Worm (Caenorhabditis elegans) whole organism, L1 larva: ENCODE results near the gene F53F1.6.

ENCODE experiments used
- C04F5.9 ChIP-seq: sonication (generic microtip); optimal IDR thresholded peaks from 2 replicates; lab custom pipeline; 2016; ENCODE audit warnings: missing genetic modification characterization, missing compliant biosample characterization
- C34B4.2 ChIP-seq: sonication (generic microtip); optimal IDR thresholded peaks from 2 replicates; lab custom pipeline; 2017; ENCODE audit warnings: mild to moderate bottlenecking, missing genetic modification characterization, missing compliant biosample characterization
- alr-1 ChIP-seq: fragments of 200-800 bp; sonication (Bioruptor generic); optimal IDR thresholded peaks from 2 replicates; lab custom pipeline; 2018; ENCODE audit warnings: borderline replicate concordance, mild to moderate bottlenecking, missing genetic modification characterization, missing compliant biosample characterization
- aly-2 ChIP-seq: fragments of 150-350 bp; optimal IDR thresholded peaks from 2 replicates; lab custom pipeline; 2014; ENCODE audit warnings: missing biosample characterization, missing genetic modification characterization
- ama-1 ChIP-seq: fragments of 150-350 bp; optimal IDR thresholded peaks from 2 replicates; lab custom pipeline; 2014
- ceh-63 ChIP-seq: fragments of 200-800 bp; sonication (Bioruptor generic); optimal IDR thresholded peaks from 2 replicates; lab custom pipeline; 2018; ENCODE audit warnings: mild to moderate bottlenecking, missing genetic modification characterization, missing compliant biosample characterization
- ceh-8 ChIP-seq: fragments of 200-800 bp; sonication (Bioruptor generic); optimal IDR thresholded peaks from 2 replicates; lab custom pipeline; 2018; ENCODE audit warnings: mild to moderate bottlenecking, missing genetic modification characterization, moderate library complexity, missing compliant biosample characterization
- ceh-82 ChIP-seq, 3 experiments: fragments of 150-350 bp in 1 of 3; sonication (generic microtip) in 2 of 3; optimal IDR thresholded peaks; 2 replicates each; lab custom pipeline; 2014 to 2017; ENCODE audit warnings: missing biosample characterization in 3 of 3, missing genetic modification characterization in 3 of 3
- ceh-88 ChIP-seq: fragments of 200-800 bp; sonication (Bioruptor generic); IDR thresholded peaks from 2 replicates; pipeline ENCODE4 v1.3.6; 2022; ENCODE audit warnings: missing genetic modification characterization, missing compliant biosample characterization
- ceh-90 ChIP-seq: sonication (generic microtip); optimal IDR thresholded peaks from 2 replicates; lab custom pipeline; 2016; ENCODE audit warnings: missing genetic modification characterization, missing compliant biosample characterization
- dpl-1 ChIP-seq, 3 experiments: fragments of 150-350 bp in 2 of 3; sonication (generic microtip) in 1 of 3; optimal IDR thresholded peaks; 2 replicates each; lab custom pipeline; 2014 to 2017; ENCODE audit warnings: missing biosample characterization in 3 of 3, missing genetic modification characterization in 3 of 3, missing genetic modification reagents in 3 of 3
- dsc-1 ChIP-seq: sonication (generic microtip); optimal IDR thresholded peaks from 2 replicates; lab custom pipeline; 2016; ENCODE audit warnings: mild to moderate bottlenecking, missing genetic modification characterization, missing compliant biosample characterization
- efl-3 ChIP-seq: fragments of 200-800 bp; sonication (Bioruptor generic); optimal IDR thresholded peaks from 2 replicates; lab custom pipeline; 2018; ENCODE audit warnings: mild to moderate bottlenecking, missing genetic modification characterization, missing compliant biosample characterization
- egl-13 ChIP-seq: sonication (generic microtip); optimal IDR thresholded peaks from 2 replicates; lab custom pipeline; 2016; ENCODE audit warnings: missing genotype, missing genetic modification reagents, missing genetic modification characterization, missing compliant biosample characterization
- egl-27 ChIP-seq, 2 experiments: fragments of 150-350 bp in 1 of 2; sonication (generic microtip); optimal IDR thresholded peaks; 3 replicates each; lab custom pipeline; 2017 to 2018; ENCODE audit warnings: missing biosample characterization in 2 of 2, missing genetic modification characterization in 2 of 2, missing genetic modification reagents in 2 of 2
- elt-2 ChIP-seq: sonication (generic microtip); optimal IDR thresholded peaks from 2 replicates; lab custom pipeline; 2016; ENCODE audit warnings: missing genetic modification characterization, mild to moderate bottlenecking, inconsistent platforms, missing compliant biosample characterization, missing genetic modification reagents
- elt-3 ChIP-seq, 6 experiments: fragments of 150-350 bp in 1 of 6; sonication (generic microtip); optimal IDR thresholded peaks; 2 replicates each; lab custom pipeline; 2017 to 2018; ENCODE audit warnings: missing biosample characterization in 6 of 6, missing genetic modification characterization in 6 of 6, inconsistent platforms in 1 of 6
- ets-5 ChIP-seq: fragments of 200-800 bp; sonication (Bioruptor generic); IDR thresholded peaks from 2 replicates; pipeline ENCODE4 v1.3.6; 2022; ENCODE audit warnings: missing genetic modification characterization, missing compliant biosample characterization
- fkh-8 ChIP-seq: sonication (generic microtip); optimal IDR thresholded peaks from 2 replicates; lab custom pipeline; 2016; ENCODE audit warnings: mild to moderate bottlenecking, missing genetic modification characterization, missing compliant biosample characterization
- fos-1 ChIP-seq: fragments of 150-350 bp; optimal IDR thresholded peaks from 2 replicates; lab custom pipeline; 2014; ENCODE audit warnings: missing biosample characterization, missing genetic modification characterization
- grh-1 ChIP-seq: fragments of 200-800 bp; sonication (Bioruptor generic); IDR thresholded peaks from 2 replicates; pipeline ENCODE4 v1.3.6; 2022; ENCODE audit warnings: missing genetic modification reagents, missing genetic modification characterization, missing compliant biosample characterization
- hlh-17 ChIP-seq: fragments of 200-800 bp; sonication (Bioruptor generic); optimal IDR thresholded peaks from 2 replicates; lab custom pipeline; 2018; ENCODE audit warnings: missing genetic modification characterization, mild to moderate bottlenecking, missing compliant biosample characterization, moderate library complexity, borderline replicate concordance
- hlh-4 ChIP-seq: sonication (generic microtip); optimal IDR thresholded peaks from 2 replicates; lab custom pipeline; 2016; ENCODE audit warnings: mild to moderate bottlenecking, missing genetic modification characterization, missing compliant biosample characterization
- irx-1 ChIP-seq: sonication (generic microtip); optimal IDR thresholded peaks from 2 replicates; lab custom pipeline; 2016; ENCODE audit warnings: missing genetic modification characterization, missing compliant biosample characterization
- isw-1 ChIP-seq: fragments of 200-800 bp; sonication (Bioruptor generic); IDR thresholded peaks from 2 replicates; pipeline ENCODE4 v1.3.6; 2022; ENCODE audit warnings: missing genetic modification characterization, missing compliant biosample characterization
- lin-13 ChIP-seq: fragments of 150-350 bp; optimal IDR thresholded peaks from 2 replicates; lab custom pipeline; 2014; ENCODE audit warnings: missing biosample characterization, missing genetic modification reagents, missing genetic modification characterization
- lin-14 ChIP-seq: fragments of 200-800 bp; sonication (Bioruptor generic); optimal IDR thresholded peaks from 2 replicates; lab custom pipeline; 2018; ENCODE audit warnings: mild to moderate bottlenecking, missing genetic modification characterization, moderate library complexity, missing compliant biosample characterization
- lin-35 ChIP-seq, 2 experiments: fragments of 150-350 bp; optimal IDR thresholded peaks; 2 replicates each; lab custom pipeline; 2014; ENCODE audit warnings: missing biosample characterization in 2 of 2, missing genetic modification characterization in 2 of 2, missing genetic modification reagents in 2 of 2
- mab-9 ChIP-seq: fragments of 200-800 bp; sonication (Bioruptor generic); IDR thresholded peaks from 2 replicates; pipeline ENCODE4 v1.3.6; 2022; ENCODE audit warnings: missing genetic modification reagents, missing genetic modification characterization, missing compliant biosample characterization
- mep-1 ChIP-seq: fragments of 150-350 bp; optimal IDR thresholded peaks from 2 replicates; lab custom pipeline; 2014; ENCODE audit warnings: missing biosample characterization, missing genetic modification characterization
- nhr-12 ChIP-seq: sonication (generic microtip); optimal IDR thresholded peaks from 2 replicates; lab custom pipeline; 2017; ENCODE audit warnings: missing biosample characterization, missing genetic modification characterization
- nhr-19 ChIP-seq: fragments of 200-800 bp; sonication (Bioruptor generic); conservative IDR thresholded peaks from 2 replicates; pipeline ENCODE4 v1.3.6; 2022; ENCODE audit warnings: missing genetic modification characterization, missing compliant biosample characterization
- nhr-28 ChIP-seq: fragments of 150-350 bp; optimal IDR thresholded peaks from 2 replicates; lab custom pipeline; 2014; ENCODE audit warnings: missing biosample characterization, missing genetic modification characterization
- nhr-47 ChIP-seq: sonication (generic microtip); optimal IDR thresholded peaks from 2 replicates; lab custom pipeline; 2016; ENCODE audit warnings: mild to moderate bottlenecking, missing genetic modification characterization, moderate library complexity, missing compliant biosample characterization
- nhr-71 ChIP-seq: sonication (generic microtip); optimal IDR thresholded peaks from 2 replicates; lab custom pipeline; 2016; ENCODE audit warnings: mild to moderate bottlenecking, missing genetic modification characterization, moderate library complexity, missing compliant biosample characterization
- nhr-76 ChIP-seq: sonication (generic microtip); optimal IDR thresholded peaks from 2 replicates; lab custom pipeline; 2017; ENCODE audit warnings: missing biosample characterization, missing genetic modification characterization
- nhr-84 ChIP-seq: sonication (generic microtip); optimal IDR thresholded peaks from 2 replicates; lab custom pipeline; 2017; ENCODE audit warnings: missing biosample characterization, missing genetic modification characterization
- nhr-85 ChIP-seq: sonication (generic microtip); peaks from one replicate; lab custom pipeline; 2016; ENCODE audit warnings: missing genetic modification characterization, inconsistent platforms, missing compliant biosample characterization
- pax-3 ChIP-seq: fragments of 200-800 bp; sonication (Bioruptor generic); optimal IDR thresholded peaks from 2 replicates; lab custom pipeline; 2018; ENCODE audit warnings: mild to moderate bottlenecking, missing genetic modification characterization, moderate library complexity, missing compliant biosample characterization
- pqm-1 ChIP-seq: sonication (generic microtip); optimal IDR thresholded peaks from 3 replicates; lab custom pipeline; 2017; ENCODE audit warnings: missing biosample characterization, missing genetic modification characterization
- rnt-1 ChIP-seq: sonication (generic microtip); optimal IDR thresholded peaks from 2 replicates; lab custom pipeline; 2016; ENCODE audit warnings: mild to moderate bottlenecking, missing genetic modification characterization, moderate library complexity, missing compliant biosample characterization
- skn-1 ChIP-seq: fragments of 150-350 bp; optimal IDR thresholded peaks from 2 replicates; lab custom pipeline; 2014; ENCODE audit warnings: missing biosample characterization, missing genetic modification characterization
- snpc-4 ChIP-seq: fragments of 150-350 bp; optimal IDR thresholded peaks from 2 replicates; lab custom pipeline; 2014; ENCODE audit warnings: missing biosample characterization, missing genetic modification characterization
- snu-23 ChIP-seq: sonication (generic microtip); optimal IDR thresholded peaks from 2 replicates; lab custom pipeline; 2016; ENCODE audit warnings: missing genetic modification characterization, missing compliant biosample characterization
- sup-37 ChIP-seq: fragments of 200-800 bp; sonication (Bioruptor generic); optimal IDR thresholded peaks from 2 replicates; lab custom pipeline; 2018; ENCODE audit warnings: mild to moderate bottlenecking, missing genetic modification characterization, missing compliant biosample characterization
- tbx-2 ChIP-seq: sonication (generic microtip); optimal IDR thresholded peaks from 2 replicates; lab custom pipeline; 2016; ENCODE audit warnings: missing genetic modification characterization, missing compliant biosample characterization
- unc-62 ChIP-seq: fragments of 150-350 bp; optimal IDR thresholded peaks from 2 replicates; lab custom pipeline; 2014; ENCODE audit warnings: missing biosample characterization, missing genetic modification reagents, missing genetic modification characterization
- unc-98 ChIP-seq: fragments of 200-800 bp; sonication (Bioruptor generic); IDR thresholded peaks from 2 replicates; pipeline ENCODE4 v1.3.6; 2022; ENCODE audit warnings: missing genetic modification characterization, missing compliant biosample characterization
- vab-15 ChIP-seq: sonication (generic microtip); optimal IDR thresholded peaks from 2 replicates; lab custom pipeline; 2017; ENCODE audit warnings: missing genotype, mild to moderate bottlenecking, missing genetic modification characterization, missing compliant biosample characterization
- zag-1 ChIP-seq: fragments of 150-350 bp; optimal IDR thresholded peaks from 2 replicates; lab custom pipeline; 2014; ENCODE audit warnings: missing biosample characterization, missing genetic modification characterization
- zip-4 ChIP-seq: fragments of 200-800 bp; sonication (Bioruptor generic); optimal IDR thresholded peaks from 2 replicates; lab custom pipeline; 2018; ENCODE audit warnings: mild to moderate bottlenecking, missing genetic modification characterization, moderate library complexity, missing compliant biosample characterization
- ztf-11 ChIP-seq, 2 experiments: sonication (generic microtip); optimal IDR thresholded peaks; 2 replicates each; lab custom pipeline; 2016 to 2017; ENCODE audit warnings: missing genetic modification characterization in 2 of 2, missing biosample characterization in 1 of 2, missing compliant biosample characterization in 1 of 2
- ztf-4 ChIP-seq: fragments of 150-350 bp; optimal IDR thresholded peaks from 2 replicates; lab custom pipeline; 2014; ENCODE audit warnings: missing biosample characterization, missing genetic modification characterization

The F53F1.6 gene

DNA sequence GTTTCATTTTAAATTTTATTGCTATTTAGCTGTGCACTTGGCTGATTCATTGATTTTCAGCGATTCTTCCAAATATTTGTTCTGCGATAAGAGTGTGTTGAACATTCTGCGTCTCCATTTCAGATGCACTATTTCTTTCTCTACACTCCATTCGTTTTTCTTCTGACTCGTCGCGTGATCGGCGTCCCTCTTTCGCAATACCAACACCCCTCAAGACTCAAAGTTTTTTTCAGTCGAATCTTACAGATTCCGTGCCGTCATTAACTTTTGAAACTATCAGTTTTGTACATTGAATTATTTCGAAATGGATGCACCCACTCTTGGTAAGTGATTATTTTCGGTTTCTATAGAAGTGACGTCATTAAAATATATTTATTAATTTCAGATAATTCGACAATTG, 45.6 kb upstream of the F53F1.6 start, which contains the start of gene frm-10 (continued):
- peak; percentile 45 for TF ChIP-seq tbx-2
- no peak for TF ChIP-seq unc-98 (GFP tag; lab: Robert Waterston, UW)
- peak; percentile 39 for TF ChIP-seq nhr-19 (GFP tag; lab: Robert Waterston, UW)
- TF ChIP-seq nhr-85 (tag; lab: Kevin White, UChicago) = peak; percentile 70
- no peak for TF ChIP-seq hlh-4 (tag; lab: Kevin White, UChicago)
- peak; percentile 88 for TF ChIP-seq elt-2 (tag; lab: Kevin White, UChicago)
- TF ChIP-seq lin-35 (GFP tag; optimal IDR thresholded peaks at IDR 0.05; lab: Kevin White, UChicago) = peak; percentile 53 to 79
- peak; percentile 44 to 65 (median 61) for TF ChIP-seq dpl-1 (GFP tag; optimal IDR thresholded peaks at IDR 0.05; lab: Kevin White, UChicago)
- peak; percentile 23; the same call in 1 of the 2 replicates for TF ChIP-seq isw-1 (GFP tag; lab: Robert Waterston, UW)
- TF ChIP-seq alr-1 (tag; lab: Kevin White, UChicago) = no peak
- TF ChIP-seq nhr-76 (tag; lab: Kevin White, UChicago) = no peak
- no peak for TF ChIP-seq nhr-12 (tag; lab: Kevin White, UChicago)
- peak; percentile 96 for TF ChIP-seq zip-4 (GFP tag; lab: Kevin White, UChicago)
- no peak for TF ChIP-seq grh-1
- no peak for TF ChIP-seq nhr-84 (tag; lab: Kevin White, UChicago)
- TF ChIP-seq nhr-71 (tag; lab: Kevin White, UChicago) = peak; percentile 83
- no peak for TF ChIP-seq ztf-11 (tag; optimal IDR thresholded peaks at IDR 0.05; lab: Kevin White, UChicago)
- TF ChIP-seq ceh-90 (tag; lab: Kevin White, UChicago) = no peak
- TF ChIP-seq unc-62 (GFP tag; lab: Kevin White, UChicago) = no peak
- TF ChIP-seq aly-2 (tag; lab: Kevin White, UChicago) = no peak
- peak; percentile 75 for TF ChIP-seq snu-23 (GFP tag; lab: Kevin White, UChicago)
- TF ChIP-seq dsc-1 (tag; lab: Kevin White, UChicago) = peak; percentile 20
- TF ChIP-seq C34B4.2 = no peak
- peak; percentile 79 for TF ChIP-seq skn-1
- peak; percentile 47 to 63 (median 58) for TF ChIP-seq ceh-82 (tag; optimal IDR thresholded peaks at IDR 0.05; lab: Kevin White, UChicago)
- no peak for TF ChIP-seq irx-1 (tag; lab: Kevin White, UChicago)
- no peak for TF ChIP-seq egl-27 (tag; optimal IDR thresholded peaks at IDR 0.05; lab: Kevin White, UChicago)
- TF ChIP-seq sup-37 (GFP tag; lab: Kevin White, UChicago) = no peak
- TF ChIP-seq ets-5 (GFP tag; lab: Robert Waterston, UW) = no peak
- TF ChIP-seq snpc-4 (tag; lab: Kevin White, UChicago) = peak; percentile 31
- no peak for TF ChIP-seq efl-3 (GFP tag; lab: Kevin White, UChicago)
- peak; percentile 88 for TF ChIP-seq lin-14 (GFP tag; lab: Kevin White, UChicago)
- TF ChIP-seq elt-3 (tag; optimal IDR thresholded peaks at IDR 0.05; lab: Kevin White, UChicago) = peak in 2 of 6 experiments; percentile 33 to 45
- TF ChIP-seq mep-1 (tag; lab: Kevin White, UChicago) = peak; percentile 54
- TF ChIP-seq ceh-63 (GFP tag; lab: Kevin White, UChicago) = no peak
- TF ChIP-seq egl-13 = no peak
- no peak for TF ChIP-seq fos-1 (tag; lab: Kevin White, UChicago)
- no peak for TF ChIP-seq ceh-88 (GFP tag; lab: Robert Waterston, UW)
- TF ChIP-seq C04F5.9 (tag; lab: Kevin White, UChicago) = no peak
- TF ChIP-seq pqm-1 (tag; lab: Kevin White, UChicago) = peak; percentile 98
- TF ChIP-seq rnt-1 = peak; percentile 72
- no peak for TF ChIP-seq mab-9
- peak; percentile 43 for TF ChIP-seq lin-13 (GFP tag; lab: Kevin White, UChicago)
- TF ChIP-seq nhr-47 (tag; lab: Kevin White, UChicago) = peak; percentile 65
- peak; percentile 28 for TF ChIP-seq nhr-28
- TF ChIP-seq ztf-4 (tag; lab: Kevin White, UChicago) = no peak
- peak; percentile 58 for TF ChIP-seq pax-3
- TF ChIP-seq ceh-8 (GFP tag; lab: Kevin White, UChicago) = no peak
- no peak for TF ChIP-seq zag-1
- peak; percentile 60 for TF ChIP-seq fkh-8
- TF ChIP-seq ama-1 = no peak
- no peak for TF ChIP-seq vab-15
- TF ChIP-seq hlh-17 (GFP tag; lab: Kevin White, UChicago) = no peak
